Worm (Caenorhabditis elegans) whole organism, L4/young adult: ENCODE results near the gene B0001.7.
"Not testable (repeated sequence)": the region's sequence is repeated elsewhere in the genome, so short reads cannot be mapped to it uniquely, and the experiment has no call there.

Experiments used
- W03F9.2 ChIP-seq: fragments of 150-350 bp; optimal IDR thresholded peaks from 2 replicates; lab custom pipeline; 2014; ENCODE audit warnings: missing biosample characterization, missing genetic modification characterization
- dao-5 ChIP-seq: sonication (generic microtip); optimal IDR thresholded peaks from 2 replicates; lab custom pipeline; 2016; ENCODE audit warnings: missing genotype, missing genetic modification characterization, moderate library complexity, missing compliant biosample characterization
- him-1 ChIP-seq: sonication (generic microtip); optimal IDR thresholded peaks from 2 replicates; lab custom pipeline; 2016; ENCODE audit warnings: missing genotype, missing genetic modification reagents, missing genetic modification characterization, missing compliant biosample characterization

B0001.7 gene

DNA sequence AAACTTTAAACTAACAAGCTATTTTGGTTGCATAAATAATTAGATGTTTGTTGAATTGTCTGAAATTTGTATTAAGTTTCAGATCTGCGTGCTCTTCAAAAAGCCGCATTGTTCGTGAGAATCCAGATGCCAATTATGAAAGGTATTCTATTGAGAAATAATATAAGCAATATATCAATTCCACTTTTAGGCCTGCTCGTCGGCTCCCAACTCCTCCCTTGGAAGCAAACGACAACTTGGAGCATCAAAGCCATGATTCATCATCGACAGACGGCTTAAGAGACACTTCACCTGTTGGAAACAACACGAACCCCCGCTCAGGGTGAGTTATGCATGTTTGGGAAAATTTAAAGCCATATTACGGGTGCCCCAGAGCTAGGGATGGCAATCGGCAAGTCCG, 8.7 kb upstream of the B0001.7 start:
- TF ChIP-seq W03F9.2 (tag; lab: Kevin White, UChicago) = no peak
- TF ChIP-seq him-1 (tag; lab: Kevin White, UChicago) = no peak
- TF ChIP-seq dao-5 (tag; lab: Kevin White, UChicago) = no peak

ce11 chrIV:12160421-12160820, 6.4 kb upstream of the B0001.7 start:
- TF ChIP-seq dao-5 (tag; lab: Kevin White, UChicago) (no peak), him-1 (tag; lab: Kevin White, UChicago) (no peak), W03F9.2 (tag; lab: Kevin White, UChicago) (no peak)

ce11 chrIV:12157915-12158314, 3.9 kb upstream of the B0001.7 start:
- TF ChIP-seq him-1 (tag; lab: Kevin White, UChicago) (no peak), W03F9.2 (tag; lab: Kevin White, UChicago) (no peak), dao-5 (tag; lab: Kevin White, UChicago) (no peak)

ce11 chrIV:12156642-12157233, 2.7 kb upstream of the B0001.7 start, which contains the start of gene eri-12:
eri-12 (plus strand) TSS chrIV:12156838.
- TF ChIP-seq W03F9.2 (tag; lab: Kevin White, UChicago) (no peak), him-1 (tag; lab: Kevin White, UChicago) (no peak), dao-5 (tag; lab: Kevin White, UChicago) (no peak)

ce11 chrIV:12150877-12151276, 3.2 kb downstream of the B0001.7 start, which contains the start of gene B0001.2:
B0001.2 (minus strand) TSS chrIV:12150977.
- TF ChIP-seq dao-5 (tag; lab: Kevin White, UChicago) (no peak), W03F9.2 (tag; lab: Kevin White, UChicago) (no peak), him-1 (tag; lab: Kevin White, UChicago) (no peak)

DNA sequence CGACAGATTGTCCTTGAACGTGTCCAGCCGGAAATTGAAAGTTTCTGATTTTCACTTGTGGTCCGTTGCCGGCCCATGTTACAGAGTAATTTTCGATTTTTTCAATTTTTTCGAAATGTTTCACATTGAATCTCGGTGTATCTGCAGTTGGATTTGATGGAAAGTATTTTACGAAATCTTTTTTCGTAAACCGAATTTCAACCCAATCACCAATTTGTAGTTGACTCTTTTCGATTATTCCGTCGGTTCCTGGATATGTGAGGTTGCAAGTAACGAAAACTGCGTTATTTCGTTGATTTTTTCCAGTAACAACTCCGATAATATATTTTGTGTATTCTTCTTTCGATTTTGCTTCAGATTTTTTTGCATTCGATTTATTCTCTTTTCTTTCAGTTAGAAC, 4.4 kb downstream of the B0001.7 start:
- TF ChIP-seq W03F9.2 (tag; lab: Kevin White, UChicago) = no peak
- TF ChIP-seq dao-5 (tag; lab: Kevin White, UChicago) = no peak
- TF ChIP-seq him-1 (tag; lab: Kevin White, UChicago) = no peak

- TF ChIP-seq him-1 (tag; lab: Kevin White, UChicago) = no peak
- TF ChIP-seq dao-5 (tag; lab: Kevin White, UChicago) = no peak
- no peak for TF ChIP-seq W03F9.2 (tag; lab: Kevin White, UChicago)
Observed at ce11 chrIV:12145681-12146080, 8.4 kb downstream of the B0001.7 start, which contains the start of gene B0001.3. B0001.3 (minus strand) TSS chrIV:12145735.

ce11 chrIV:12143231-12143630, 10.8 kb downstream of the B0001.7 start, which contains the start of gene B0001.5:
B0001.5 (minus strand) TSS chrIV:12143331.
- no peak for TF ChIP-seq dao-5 (tag; lab: Kevin White, UChicago)
- TF ChIP-seq him-1 (tag; lab: Kevin White, UChicago) = no peak
- TF ChIP-seq W03F9.2 (tag; lab: Kevin White, UChicago) = no peak

ce11 chrIV:12140959-12141358, 13.1 kb downstream of the B0001.7 start, which contains the start of gene B0001.8:
B0001.8 (minus strand) TSS chrIV:12141059.
- TF ChIP-seq him-1 (tag; lab: Kevin White, UChicago) (no peak), W03F9.2 (tag; lab: Kevin White, UChicago) (no peak), dao-5 (tag; lab: Kevin White, UChicago) (no peak)

ce11 chrIV:12138093-12138492, 16.0 kb downstream of the B0001.7 start, which contains the start of gene B0001.4:
B0001.4 (minus strand) TSS chrIV:12138193.
- not testable (repeated sequence) for TF ChIP-seq him-1, dao-5, W03F9.2 (tag; lab: Kevin White, UChicago)

ce11 chrIV:12134991-12135390, 19.1 kb downstream of the B0001.7 start:
- no peak for TF ChIP-seq W03F9.2 (tag; lab: Kevin White, UChicago)
- no peak for TF ChIP-seq dao-5 (tag; lab: Kevin White, UChicago)
- TF ChIP-seq him-1 (tag; lab: Kevin White, UChicago) = no peak

DNA sequence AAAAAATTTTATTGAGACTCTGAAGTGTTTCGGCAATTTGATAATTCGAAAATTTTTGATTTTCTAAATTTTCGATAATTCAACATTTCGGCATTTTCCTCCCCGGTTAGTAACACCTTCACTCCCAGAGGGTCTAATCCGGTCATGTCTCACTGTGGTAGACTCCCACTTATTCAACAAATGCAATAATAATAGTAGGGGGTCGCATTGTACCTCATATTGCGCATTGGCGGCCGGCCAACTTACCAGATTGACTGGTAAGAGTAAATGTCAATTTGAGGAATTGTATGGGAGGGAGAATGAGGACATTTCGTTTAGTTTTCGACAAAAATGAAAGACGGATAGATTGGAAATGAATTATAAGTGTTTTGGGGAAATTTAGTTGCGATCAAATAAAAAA, 20.3 kb downstream of the B0001.7 start:
- TF ChIP-seq W03F9.2 (tag; lab: Kevin White, UChicago) (no peak), him-1 (tag; lab: Kevin White, UChicago) (no peak), dao-5 (tag; lab: Kevin White, UChicago) (no peak)

DNA sequence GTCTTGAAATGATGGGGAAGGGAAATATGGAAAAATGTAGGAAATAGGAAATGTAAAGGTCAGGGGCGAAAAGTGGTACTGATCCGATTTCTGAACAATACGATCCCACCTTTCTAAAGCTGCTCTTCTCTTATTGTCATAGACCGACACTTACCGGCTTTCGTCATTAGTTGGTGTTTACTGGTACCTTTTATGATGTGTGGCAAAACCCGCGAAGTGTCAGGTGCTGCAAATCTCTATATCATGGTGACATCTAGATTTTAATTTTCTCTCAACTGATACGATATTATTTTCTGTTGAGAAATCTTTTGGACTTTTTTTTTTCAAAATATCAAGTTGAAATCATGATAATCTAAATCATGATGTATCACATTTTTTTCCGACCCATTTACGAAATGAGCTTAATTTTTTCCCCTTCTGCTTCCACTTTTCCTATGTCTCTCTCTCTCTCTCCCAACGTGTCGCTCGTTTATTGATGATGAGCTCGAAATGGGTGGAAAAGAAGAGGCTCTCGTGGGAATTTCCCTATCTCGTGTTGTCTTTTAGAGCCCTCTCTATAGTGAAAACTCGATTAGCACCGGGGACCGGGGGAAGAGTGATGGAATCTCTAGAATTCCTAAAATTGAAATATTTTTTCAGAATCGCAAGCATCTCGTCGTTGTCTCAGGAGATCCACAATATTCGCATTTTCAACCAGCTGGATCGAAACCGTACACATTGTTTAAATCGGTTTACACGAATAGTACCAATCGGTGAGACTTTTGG, 22.6 kb downstream of the B0001.7 start:
- TF ChIP-seq dao-5 (tag; lab: Kevin White, UChicago) (no peak), W03F9.2 (tag; lab: Kevin White, UChicago) (no peak), him-1 (tag; lab: Kevin White, UChicago) (no peak)
